Fruit fly (Drosophila melanogaster) whole organism, embryonic: ENCODE data around the gene sordd2.

ENCODE experiments used
- B-H2 ChIP-seq: fragments of 200-800 bp; sonication (Bioruptor generic); optimal IDR thresholded peaks from 2 replicates; lab custom pipeline; 2018; ENCODE audit warnings: missing biosample characterization, mild to moderate bottlenecking, missing genetic modification characterization
- CG10274 ChIP-seq: fragments of 200-800 bp; sonication (Bioruptor generic); optimal IDR thresholded peaks from 3 replicates; lab custom pipeline; 2017; ENCODE audit warnings: missing biosample characterization, mild to moderate bottlenecking, missing genetic modification characterization
- CG10366 ChIP-seq: fragments of 200-800 bp; sonication (Bioruptor generic); IDR thresholded peaks from 2 replicates; pipeline ENCODE4 v1.3.6; 2022; ENCODE audit warnings: missing biosample characterization, missing genetic modification characterization
- CG13287 ChIP-seq: fragments of 200-800 bp; sonication (Bioruptor generic); IDR thresholded peaks from 2 replicates; pipeline ENCODE4 v1.3.6; 2022; ENCODE audit warnings: missing biosample characterization, missing genetic modification characterization; ENCODE audit not compliant: partially characterized antibody
- CG13624 ChIP-seq: fragments of 200-800 bp; sonication (Bioruptor generic); optimal IDR thresholded peaks from 2 replicates; lab custom pipeline; 2016; ENCODE audit warnings: missing biosample characterization, missing genetic modification characterization
- CG17186 ChIP-seq: fragments of 200-800 bp; sonication (Bioruptor generic); optimal IDR thresholded peaks from 3 replicates; lab custom pipeline; 2017; ENCODE audit warnings: missing biosample characterization, missing genetic modification reagents, missing genetic modification characterization
- CG17328 ChIP-seq: fragments of 200-800 bp; sonication (Bioruptor generic); IDR thresholded peaks from 2 replicates; pipeline ENCODE4 v1.3.6; 2022; ENCODE audit warnings: missing biosample characterization, missing genetic modification characterization
- CG17802 ChIP-seq: fragments of 200-800 bp; sonication (Bioruptor generic); optimal IDR thresholded peaks from 2 replicates; lab custom pipeline; 2018; ENCODE audit warnings: missing biosample characterization, mild to moderate bottlenecking, missing genetic modification characterization, moderate library complexity
- CG2116 ChIP-seq: fragments of 200-800 bp; sonication (Bioruptor generic); optimal IDR thresholded peaks from 3 replicates; lab custom pipeline; 2018; ENCODE audit warnings: missing biosample characterization, mild to moderate bottlenecking, missing genetic modification characterization
- CG31365 ChIP-seq: fragments of 200-800 bp; sonication (Bioruptor generic); optimal IDR thresholded peaks from 2 replicates; lab custom pipeline; 2018; ENCODE audit warnings: missing biosample characterization, mild to moderate bottlenecking, missing genetic modification characterization
- CG34422 ChIP-seq: fragments of 200-800 bp; sonication (Bioruptor generic); IDR thresholded peaks from 3 replicates; pipeline ENCODE4 v1.3.6; 2022; ENCODE audit warnings: missing biosample characterization, missing genetic modification characterization
- CG6791 ChIP-seq: fragments of 200-800 bp; sonication (Bioruptor generic); IDR thresholded peaks from 3 replicates; pipeline ENCODE4 v1.3.6; 2022; ENCODE audit warnings: missing biosample characterization, missing genetic modification characterization; ENCODE audit not compliant: partially characterized antibody
- CG7786 ChIP-seq: fragments of 200-800 bp; sonication (Bioruptor generic); optimal IDR thresholded peaks from 2 replicates; lab custom pipeline; 2016; ENCODE audit warnings: missing biosample characterization, missing genetic modification characterization
- CG7987 ChIP-seq: fragments of 200-800 bp; sonication (Bioruptor generic); optimal IDR thresholded peaks from 2 replicates; lab custom pipeline; 2018; ENCODE audit warnings: missing biosample characterization, mild to moderate bottlenecking, missing genetic modification characterization, moderate library complexity
- CG9437 ChIP-seq: fragments of 200-800 bp; sonication (Bioruptor generic); optimal IDR thresholded peaks from 2 replicates; lab custom pipeline; 2018; ENCODE audit warnings: missing biosample characterization, mild to moderate bottlenecking, missing genetic modification characterization
- D ChIP-seq, 2 experiments: fragments of 200-800 bp in 1 of 2; fragments of >200 bp in 1 of 2; sonication (Bioruptor generic) in 1 of 2; optimal IDR thresholded peaks; 2 replicates in 1 of 2; 3 replicates in 1 of 2; lab custom pipeline; 2017; ENCODE audit warnings: mild to moderate bottlenecking in 1 of 2, missing biosample characterization in 1 of 2, missing genetic modification characterization in 1 of 2, missing genetic modification reagents in 1 of 2
- Dll ChIP-seq: fragments of 200-800 bp; sonication (Bioruptor generic); IDR thresholded peaks from 4 replicates; pipeline ENCODE4 v1.3.6; 2022; ENCODE audit warnings: missing biosample characterization, missing genetic modification characterization; ENCODE audit not compliant: partially characterized antibody
- Dref ChIP-seq: fragments of 200-800 bp; sonication (Bioruptor generic); IDR thresholded peaks from 2 replicates; pipeline ENCODE4 v1.3.6; 2022; ENCODE audit warnings: missing biosample characterization, missing genetic modification characterization
- Hr3 ChIP-seq: fragments of 200-800 bp; sonication (Bioruptor generic); optimal IDR thresholded peaks from 3 replicates; lab custom pipeline; 2016; ENCODE audit warnings: missing biosample characterization, missing genetic modification characterization
- Hr78 ChIP-seq, 2 experiments: fragments of 200-800 bp in 1 of 2; fragments of >200 bp in 1 of 2; sonication (Bioruptor generic) in 1 of 2; optimal IDR thresholded peaks; 2 replicates each; lab custom pipeline; 2017 to 2019; ENCODE audit warnings: missing biosample characterization in 2 of 2, missing genetic modification characterization in 2 of 2, mild to moderate bottlenecking in 1 of 2, moderate library complexity in 1 of 2
- MBD-R2 ChIP-seq: fragments of 200-800 bp; sonication (Bioruptor generic); IDR thresholded peaks from 2 replicates; pipeline ENCODE4 v1.3.6; 2022; ENCODE audit warnings: missing biosample characterization, missing genetic modification characterization
- MESR4 ChIP-seq: fragments of 200-800 bp; sonication (Bioruptor generic); optimal IDR thresholded peaks from 2 replicates; lab custom pipeline; 2018; ENCODE audit warnings: missing biosample characterization, mild to moderate bottlenecking, missing genetic modification characterization, moderate library complexity
- Optix ChIP-seq: fragments of 200-800 bp; sonication (Bioruptor generic); IDR thresholded peaks from 3 replicates; pipeline ENCODE4 v1.3.6; 2022; ENCODE audit warnings: missing biosample characterization, missing genetic modification characterization
- Pdp1 ChIP-seq, 2 experiments: fragments of 200-800 bp; sonication (Bioruptor generic); optimal IDR thresholded peaks; 3 replicates each; lab custom pipeline; 2016; ENCODE audit warnings: missing biosample characterization in 2 of 2, missing genetic modification characterization in 2 of 2, mild to moderate bottlenecking in 1 of 2, moderate library complexity in 1 of 2
- Scr ChIP-seq: fragments of 200-800 bp; sonication (Bioruptor generic); IDR thresholded peaks from 2 replicates; pipeline ENCODE4 v1.3.6; 2022; ENCODE audit warnings: missing biosample characterization, missing genetic modification characterization; ENCODE audit not compliant: partially characterized antibody
- Sox102F ChIP-seq: fragments of 200-800 bp; sonication (Bioruptor generic); optimal IDR thresholded peaks from 2 replicates; lab custom pipeline; 2018; ENCODE audit warnings: missing biosample characterization, mild to moderate bottlenecking, missing genetic modification characterization, moderate library complexity
- ato ChIP-seq: fragments of 200-800 bp; sonication (Bioruptor generic); IDR thresholded peaks from 2 replicates; pipeline ENCODE4 v1.3.6; 2022; ENCODE audit warnings: missing biosample characterization, missing genetic modification characterization; ENCODE audit not compliant: partially characterized antibody
- bbx ChIP-seq: fragments of 200-800 bp; sonication (Bioruptor generic); IDR thresholded peaks from 2 replicates; pipeline ENCODE4 v1.3.6; 2022; ENCODE audit warnings: missing biosample characterization, missing genetic modification characterization; ENCODE audit not compliant: partially characterized antibody
- bcd ChIP-seq: fragments of 200-800 bp; sonication (Bioruptor generic); optimal IDR thresholded peaks from 2 replicates; lab custom pipeline; 2017; ENCODE audit warnings: missing biosample characterization, mild to moderate bottlenecking, missing genetic modification characterization
- caup ChIP-seq: fragments of 200-800 bp; sonication (Bioruptor generic); optimal IDR thresholded peaks from 3 replicates; lab custom pipeline; 2017; ENCODE audit warnings: missing biosample characterization, mild to moderate bottlenecking, missing genetic modification characterization, moderate library complexity; ENCODE audit not compliant: severe bottlenecking
- ci ChIP-seq: fragments of 200-800 bp; sonication (Bioruptor generic); IDR thresholded peaks from 3 replicates; pipeline ENCODE4 v1.3.6; 2022; ENCODE audit warnings: missing biosample characterization, missing genetic modification characterization
- crc ChIP-seq: fragments of 200-800 bp; sonication (Bioruptor generic); optimal IDR thresholded peaks from 2 replicates; lab custom pipeline; 2016; ENCODE audit warnings: missing biosample characterization, missing genetic modification characterization
- dm ChIP-seq: fragments of 200-800 bp; sonication (Bioruptor generic); optimal IDR thresholded peaks from 3 replicates; lab custom pipeline; 2016; ENCODE audit warnings: missing biosample characterization, missing genetic modification characterization
- dmrt99B ChIP-seq: fragments of 200-800 bp; sonication (Bioruptor generic); optimal IDR thresholded peaks from 2 replicates; lab custom pipeline; 2018; ENCODE audit warnings: missing biosample characterization, mild to moderate bottlenecking, missing genetic modification characterization, moderate library complexity
- gcm2 ChIP-seq: fragments of 200-800 bp; sonication (Bioruptor generic); optimal IDR thresholded peaks from 2 replicates; lab custom pipeline; 2016; ENCODE audit warnings: missing biosample characterization, missing genetic modification characterization
- inv ChIP-seq: fragments of 200-800 bp; sonication (Bioruptor generic); IDR thresholded peaks from 2 replicates; pipeline ENCODE4 v1.3.6; 2022; ENCODE audit warnings: missing biosample characterization, missing genetic modification characterization; ENCODE audit not compliant: partially characterized antibody
- rib ChIP-seq: fragments of 200-800 bp; sonication (Bioruptor generic); IDR thresholded peaks from 2 replicates; pipeline ENCODE4 v1.3.6; 2022; ENCODE audit warnings: missing biosample characterization, missing genetic modification characterization
- row ChIP-seq: fragments of 200-800 bp; sonication (Bioruptor generic); IDR thresholded peaks from 3 replicates; pipeline ENCODE4 v1.3.6; 2022; ENCODE audit warnings: missing biosample characterization, missing genetic modification characterization
- slbo ChIP-seq: fragments of 200-800 bp; sonication (Bioruptor generic); IDR thresholded peaks from 2 replicates; pipeline ENCODE4 v1.3.6; 2022; ENCODE audit warnings: missing biosample characterization, missing genetic modification characterization
- ssp ChIP-seq: fragments of 200-800 bp; sonication (Bioruptor generic); IDR thresholded peaks from 2 replicates; pipeline ENCODE4 v1.3.6; 2022; ENCODE audit warnings: missing biosample characterization, missing genetic modification characterization
- stc ChIP-seq: fragments of 200-800 bp; sonication (Bioruptor generic); IDR thresholded peaks from 2 replicates; pipeline ENCODE4 v1.3.6; 2022; ENCODE audit warnings: missing biosample characterization, missing genetic modification characterization
- trem ChIP-seq: fragments of 200-800 bp; optimal IDR thresholded peaks from 3 replicates; lab custom pipeline; 2019; ENCODE audit warnings: missing biosample characterization, mild to moderate bottlenecking, missing genetic modification characterization, moderate library complexity
- vnd ChIP-seq: fragments of 200-800 bp; sonication (Bioruptor generic); IDR thresholded peaks from 3 replicates; pipeline ENCODE4 v1.3.6; 2022; ENCODE audit warnings: missing biosample characterization, missing genetic modification characterization; ENCODE audit not compliant: partially characterized antibody

sordd2 gene

DNA sequence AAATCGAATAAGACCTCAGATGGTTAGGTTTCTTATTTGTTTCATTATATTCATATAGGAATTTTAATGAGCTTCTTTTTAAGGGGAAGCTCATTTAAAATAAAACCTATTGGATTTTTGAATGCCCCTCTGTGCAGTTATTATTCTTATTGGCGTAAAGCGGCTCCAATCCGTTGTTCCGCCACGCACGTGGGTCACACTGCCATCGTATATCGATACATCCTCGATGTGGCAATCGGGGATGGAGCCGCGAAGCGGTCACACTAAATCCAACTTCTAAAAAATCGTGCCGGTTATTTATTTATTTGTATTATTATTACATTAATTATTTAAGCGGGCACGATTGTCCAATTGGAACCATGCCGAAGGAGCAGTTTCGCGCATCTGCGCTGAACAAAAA, 36.2 kb downstream of the sordd2 start, which contains the start of gene Polr3A (continued):
- peak; percentile 73; the same call in 2 of the 3 replicates for TF ChIP-seq CG6791 (GFP tag; lab: Robert Waterston, UW)
- TF ChIP-seq ato (GFP tag; lab: Robert Waterston, UW), result peak; percentile 49
- no peak for TF ChIP-seq B-H2
- peak; percentile 49 for TF ChIP-seq CG2116 (GFP tag; lab: Kevin White, UChicago)
- TF ChIP-seq MBD-R2 (GFP tag; lab: Robert Waterston, UW), result peak; percentile 90
- TF ChIP-seq, all 482 proteins: peak for 55

- TF ChIP-seq MESR4 (peak; percentile 53), ci (no peak), slbo (GFP tag; lab: Robert Waterston, UW) (no peak), CG13287 (GFP tag; lab: Robert Waterston, UW) (peak; percentile 11; the same call in 1 of the 2 replicates), CG17186 (GFP tag; lab: Kevin White, UChicago) (no peak), Scr (GFP tag; lab: Robert Waterston, UW) (peak; percentile 32; the same call in 1 of the 2 replicates), MBD-R2 (GFP tag; lab: Robert Waterston, UW) (peak; percentile 46), Pdp1 (GFP tag; optimal IDR thresholded peaks at IDR 0.05; lab: Kevin White, UChicago) (peak in 1 of 2 experiments; percentile 87), Dll (GFP tag; lab: Robert Waterston, UW) (peak; percentile 55; the same call in 3 of the 4 replicates), CG6791 (GFP tag; lab: Robert Waterston, UW) (no peak), inv (GFP tag; lab: Robert Waterston, UW) (0 out of 2 replicates have a peak, but pooled peaks have one; percentile 4), CG31365 (tag; lab: Kevin White, UChicago) (no peak)
Measured at dm6 chrX:15761298-15761640, 37.7 kb downstream of the sordd2 start.

- no peak for TF ChIP-seq CG10366
- TF ChIP-seq Hr78 (GFP tag; optimal IDR thresholded peaks at IDR 0.05; lab: Kevin White, UChicago), result peak in 1 of 2 experiments; percentile 23
- TF ChIP-seq rib (GFP tag; lab: Robert Waterston, UW), result no peak
- no peak for TF ChIP-seq gcm2 (GFP tag; lab: Kevin White, UChicago)
- TF ChIP-seq row (GFP tag; lab: Robert Waterston, UW), result peak; percentile 57
- TF ChIP-seq vnd, result peak; percentile 90
- no peak for TF ChIP-seq trem
- TF ChIP-seq stc (GFP tag; lab: Robert Waterston, UW), result no peak
- no peak for TF ChIP-seq CG13624 (GFP tag; lab: Kevin White, UChicago)
- TF ChIP-seq bcd, result no peak
- no peak for TF ChIP-seq Optix (GFP tag; lab: Robert Waterston, UW)
- TF ChIP-seq D (optimal IDR thresholded peaks at IDR 0.05; lab: Kevin White, UChicago), result no peak
- no peak for TF ChIP-seq D (GFP tag; optimal IDR thresholded peaks at IDR 0.05; lab: Kevin White, UChicago)
- TF ChIP-seq CG17802, result peak; percentile 74
- TF ChIP-seq CG17328 (GFP tag; lab: Robert Waterston, UW), result no peak
- no peak for TF ChIP-seq Sox102F (GFP tag; lab: Kevin White, UChicago)
- peak; percentile 93 for TF ChIP-seq Dref (GFP tag; lab: Robert Waterston, UW)
- no peak for TF ChIP-seq dmrt99B (tag; lab: Kevin White, UChicago)
- TF ChIP-seq CG9437 (GFP tag; lab: Kevin White, UChicago), result no peak
- TF ChIP-seq CG7786 (GFP tag; lab: Kevin White, UChicago), result no peak
- peak; percentile 84 for TF ChIP-seq ssp (GFP tag; lab: Robert Waterston, UW)
- TF ChIP-seq CG7987 (GFP tag; lab: Kevin White, UChicago), result no peak
- TF ChIP-seq Hr3 (GFP tag; lab: Kevin White, UChicago), result peak; percentile 4
- peak; percentile 22 for TF ChIP-seq dm
- TF ChIP-seq caup (GFP tag; lab: Kevin White, UChicago), result no peak
- peak; percentile 96 for TF ChIP-seq bbx (GFP tag; lab: Robert Waterston, UW)
- TF ChIP-seq crc (GFP tag; lab: Kevin White, UChicago), result no peak
- no peak for TF ChIP-seq CG10274 (GFP tag; lab: Kevin White, UChicago)
- no peak for TF ChIP-seq CG34422 (GFP tag; lab: Robert Waterston, UW)
Measured at dm6 chrX:15760447-15761297, 38.3 kb downstream of the sordd2 start, which contains the start of the genes Graf and mRpL3. Graf (minus strand) TSS chrX:15760733. mRpL3 (plus strand) TSS chrX:15761248.
